Worm (Caenorhabditis elegans): ENCODE results near the gene lsm-5.
"Not testable (repeated sequence)": the region's sequence is repeated elsewhere in the genome, so short reads cannot be mapped to it uniquely, and the experiment has no call there.

The lsm-5 gene

DNA sequence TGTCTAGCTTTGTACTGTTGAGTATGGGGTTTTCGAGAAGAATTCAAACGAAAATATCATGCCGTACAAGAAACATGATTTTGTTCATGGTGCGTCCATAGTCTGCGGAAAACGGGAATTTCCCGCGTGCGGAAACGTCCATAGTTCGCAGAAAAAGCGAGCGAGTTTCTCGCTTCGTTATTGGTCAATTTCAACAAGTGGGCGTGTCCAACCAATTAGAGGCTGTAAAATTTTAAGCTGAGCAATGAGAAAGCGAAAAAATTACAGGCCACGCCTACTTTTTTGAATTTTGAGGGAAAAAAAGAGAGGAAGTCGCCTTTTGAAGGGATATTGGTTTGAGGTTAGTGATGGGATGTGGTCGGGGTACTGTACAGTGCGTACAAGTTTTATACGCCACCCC lies 11.3 kb downstream of the lsm-5 start:
- TF ChIP-seq nfya-1 (tag; optimal IDR thresholded peaks at IDR 0.05; ENCODE audit: insufficient read depth): peak; percentile 54

DNA sequence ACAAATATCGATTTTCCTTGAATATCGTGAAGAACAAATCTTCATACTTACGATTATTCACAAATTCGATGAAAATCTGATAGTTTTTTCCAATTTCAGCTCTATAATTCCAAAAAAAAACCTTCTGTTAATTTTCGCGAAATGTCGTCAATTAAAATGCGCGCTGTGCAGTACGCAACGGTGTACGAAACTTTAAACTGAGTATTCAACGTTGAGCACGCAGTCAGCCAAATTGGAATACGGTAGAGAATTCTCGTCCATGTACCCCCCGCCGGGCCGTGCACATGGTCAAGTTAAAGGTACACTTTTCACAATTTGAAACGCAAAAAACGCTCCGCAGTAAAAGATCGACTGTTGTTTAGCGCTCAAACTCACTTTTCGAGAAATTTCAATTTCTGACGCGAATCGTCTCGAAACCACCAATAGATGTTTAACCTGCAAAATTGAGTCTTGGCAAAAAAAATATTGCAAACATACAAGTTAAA lies 20.0 kb downstream of the lsm-5 start, which contains the start of gene F28F8.7:
TSS of gene F28F8.7 (minus strand) at position 435 of the 485 bp plus-strand sequence.
- TF ChIP-seq nhr-11 (tag; optimal IDR thresholded peaks at IDR 0.05) (peak; percentile 2), elt-2 (tag; optimal IDR thresholded peaks at IDR 0.05) (peak; percentile 86), nhr-43 (tag; optimal IDR thresholded peaks at IDR 0.05; ENCODE audit: poor library complexity, severe bottlenecking) (peak; percentile 19), lin-15B (tag; optimal IDR thresholded peaks at IDR 0.05) (peak; percentile 51), pqm-1 (tag; optimal IDR thresholded peaks at IDR 0.05) (peak; percentile 25), R02D3.7 (tag; optimal IDR thresholded peaks at IDR 0.05) (peak; percentile 60), lsy-12 (tag; optimal IDR thresholded peaks at IDR 0.05) (peak; percentile 51)

DNA sequence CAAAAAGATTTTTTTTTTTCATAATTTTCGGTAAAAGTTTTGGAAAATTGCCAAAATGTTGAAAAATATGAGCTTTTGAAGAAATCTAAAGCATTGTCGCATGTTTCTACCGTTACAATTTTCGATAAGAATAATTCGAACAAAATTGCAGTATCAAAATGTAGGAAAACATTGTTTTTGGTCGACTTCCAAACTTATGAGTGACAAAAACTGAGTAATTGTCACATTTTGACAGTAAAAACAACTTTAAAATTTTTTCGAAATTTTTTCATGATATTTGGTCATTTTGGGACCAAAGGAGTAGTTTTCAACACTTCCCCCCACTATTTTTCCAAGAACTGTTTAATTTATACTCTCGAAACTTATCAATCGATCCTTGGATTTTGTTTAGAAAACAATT lies 24.4 kb downstream of the lsm-5 start, which contains the start of gene fbxa-139:
TSS of gene fbxa-139 (minus strand) at position 101 of the 400 bp plus-strand sequence.
- TF ChIP-seq lin-15B (tag; optimal IDR thresholded peaks at IDR 0.05): no peak
- no peak for TF ChIP-seq nhr-11 (tag; optimal IDR thresholded peaks at IDR 0.05)
- no peak for TF ChIP-seq egl-27 (tag; optimal IDR thresholded peaks at IDR 0.05)
- TF ChIP-seq nhr-77 (tag; optimal IDR thresholded peaks at IDR 0.05): no peak
- no peak for TF ChIP-seq ceh-16 (tag; optimal IDR thresholded peaks at IDR 0.05)
- no peak for TF ChIP-seq mml-1 (tag; optimal IDR thresholded peaks at IDR 0.05)
- no peak for TF ChIP-seq nfya-1 (tag; optimal IDR thresholded peaks at IDR 0.05; ENCODE audit: insufficient read depth)
- no peak for TF ChIP-seq ceh-28 (tag; optimal IDR thresholded peaks at IDR 0.05)
- no peak for TF ChIP-seq ceh-9 (tag; optimal IDR thresholded peaks at IDR 0.05)
- TF ChIP-seq nhr-12 (tag; optimal IDR thresholded peaks at IDR 0.05): no peak
- TF ChIP-seq eor-1 (tag; optimal IDR thresholded peaks at IDR 0.05): no peak

DNA sequence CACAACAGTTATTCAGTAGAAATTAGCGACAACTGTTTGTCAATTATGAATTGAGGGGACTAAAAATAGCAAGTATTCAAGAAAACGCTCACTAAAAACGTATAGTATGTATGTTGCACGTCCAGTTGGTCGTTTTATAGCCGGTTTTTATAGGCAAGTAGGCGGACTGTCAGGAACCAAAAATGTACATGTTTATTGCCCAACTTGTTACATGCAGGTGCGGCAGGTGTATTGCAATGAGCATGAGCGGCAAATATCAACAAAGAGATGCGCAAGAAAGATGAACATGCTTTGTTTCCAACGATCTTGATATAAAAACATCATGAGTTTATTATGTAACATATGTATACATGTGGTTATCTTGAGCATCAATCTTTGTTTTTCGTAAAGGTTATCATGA lies 29.6 kb downstream of the lsm-5 start, which contains the start of gene B0391.14:
TSS of gene B0391.14 (minus strand) at position 101 of the 400 bp plus-strand sequence.
- not testable (repeated sequence) for TF ChIP-seq ama-1 (optimal IDR thresholded peaks at IDR 0.05); ceh-28 (tag; optimal IDR thresholded peaks at IDR 0.05); lin-39 (tag; optimal IDR thresholded peaks at IDR 0.05)

ce11 chrV:15602253-15602652 lies 32.1 kb downstream of the lsm-5 start, which contains the start of gene fbxa-152:
Gene fbxa-152 (minus strand): TSS chrV:15602353.
- TF ChIP-seq nhr-237 (tag; optimal IDR thresholded peaks at IDR 0.05) (no peak), egl-5 (tag; optimal IDR thresholded peaks at IDR 0.05) (no peak), tbx-2 (tag; optimal IDR thresholded peaks at IDR 0.05) (no peak), sea-2 (GFP tag; optimal IDR thresholded peaks at IDR 0.05) (no peak), ztf-11 (tag; optimal IDR thresholded peaks at IDR 0.05) (no peak), elt-2 (tag; optimal IDR thresholded peaks at IDR 0.05) (no peak), fos-1 (tag; optimal IDR thresholded peaks at IDR 0.05) (no peak), pha-4 (tag; optimal IDR thresholded peaks at IDR 0.05) (no peak), ZK546.5 (tag; optimal IDR thresholded peaks at IDR 0.05) (no peak), snpc-4 (tag; optimal IDR thresholded peaks at IDR 0.05) (no peak), elt-3 (tag; optimal IDR thresholded peaks at IDR 0.05) (no peak), nhr-12 (tag; optimal IDR thresholded peaks at IDR 0.05) (no peak), ceh-28 (tag; optimal IDR thresholded peaks at IDR 0.05) (no peak), hmg-11 (tag; optimal IDR thresholded peaks at IDR 0.05) (no peak), nhr-11 (tag; optimal IDR thresholded peaks at IDR 0.05) (no peak)

ce11 chrV:15605045-15605444 lies 34.9 kb downstream of the lsm-5 start, which contains the start of gene fbxa-154:
Gene fbxa-154 (minus strand): TSS chrV:15605145.
- no peak for TF ChIP-seq mdl-1 (tag; optimal IDR thresholded peaks at IDR 0.05)
- no peak for TF ChIP-seq ZK546.5 (tag; optimal IDR thresholded peaks at IDR 0.05)
- TF ChIP-seq fkh-2 (tag; optimal IDR thresholded peaks at IDR 0.05): no peak
- no peak for TF ChIP-seq egl-5 (tag; optimal IDR thresholded peaks at IDR 0.05)
